Fruit fly (Drosophila melanogaster) whole organism, pupa: ENCODE data around the gene CG43672.

ENCODE experiments used
- CG10348 ChIP-seq: fragments of 200-800 bp; sonication (Bioruptor generic); IDR thresholded peaks from 2 replicates; pipeline ENCODE4 v1.3.6; 2022; ENCODE audit warnings: missing biosample characterization, missing genetic modification characterization
- CG12605 ChIP-seq: fragments of 200-800 bp; sonication (Bioruptor generic); IDR thresholded peaks from 2 replicates; pipeline ENCODE4 v1.3.6; 2022; ENCODE audit warnings: missing biosample characterization, missing genetic modification characterization
- CG13204 ChIP-seq: fragments of 200-800 bp; sonication (Bioruptor generic); optimal IDR thresholded peaks from 2 replicates; lab custom pipeline; 2018; ENCODE audit warnings: missing biosample characterization, mild to moderate bottlenecking, missing genetic modification characterization, moderate library complexity
- CG14655 ChIP-seq: fragments of 200-800 bp; sonication (Bioruptor generic); optimal IDR thresholded peaks from 3 replicates; lab custom pipeline; 2017; ENCODE audit warnings: mild to moderate bottlenecking, missing biosample characterization, missing genetic modification reagents, missing genetic modification characterization
- CG15710 ChIP-seq: fragments of 200-800 bp; sonication (Bioruptor generic); optimal IDR thresholded peaks from 2 replicates; lab custom pipeline; 2018; ENCODE audit warnings: missing biosample characterization, mild to moderate bottlenecking, missing genetic modification characterization, moderate library complexity
- CG17806 ChIP-seq: fragments of 200-800 bp; sonication (Bioruptor generic); optimal IDR thresholded peaks from 2 replicates; lab custom pipeline; 2018; ENCODE audit warnings: missing biosample characterization, mild to moderate bottlenecking, missing genetic modification characterization, moderate library complexity
- CG32121 ChIP-seq: fragments of 200-800 bp; sonication (Bioruptor generic); IDR thresholded peaks from 2 replicates; pipeline ENCODE4 v1.3.6; 2022; ENCODE audit warnings: missing biosample characterization, missing genetic modification characterization
- CG34367 ChIP-seq: fragments of 200-800 bp; sonication (Bioruptor generic); optimal IDR thresholded peaks from 2 replicates; lab custom pipeline; 2018; ENCODE audit warnings: missing biosample characterization, mild to moderate bottlenecking, missing genetic modification characterization
- CG4496 ChIP-seq: fragments of 200-800 bp; sonication (Bioruptor generic); IDR thresholded peaks from 3 replicates; pipeline ENCODE4 v1.3.6; 2022; ENCODE audit warnings: missing biosample characterization, missing genetic modification characterization
- CG8159 ChIP-seq: fragments of 200-800 bp; sonication (Bioruptor generic); optimal IDR thresholded peaks from 3 replicates; lab custom pipeline; 2018; ENCODE audit warnings: missing biosample characterization, mild to moderate bottlenecking, missing genetic modification characterization, moderate library complexity
- CG8301 ChIP-seq: fragments of 200-800 bp; sonication (Bioruptor generic); optimal IDR thresholded peaks from 2 replicates; lab custom pipeline; 2018; ENCODE audit warnings: missing biosample characterization, mild to moderate bottlenecking, missing genetic modification characterization
- CG9948 ChIP-seq: fragments of 200-800 bp; sonication (Bioruptor generic); optimal IDR thresholded peaks from 2 replicates; lab custom pipeline; 2018; ENCODE audit warnings: missing biosample characterization, mild to moderate bottlenecking, missing genetic modification characterization, moderate library complexity
- D1 ChIP-seq: fragments of 200-800 bp; sonication (Bioruptor generic); optimal IDR thresholded peaks from 2 replicates; lab custom pipeline; 2018; ENCODE audit warnings: missing biosample characterization, mild to moderate bottlenecking, missing genetic modification characterization, moderate library complexity
- EcR ChIP-seq: fragments of 200-800 bp; sonication (Bioruptor generic); optimal IDR thresholded peaks from 3 replicates; lab custom pipeline; 2019; ENCODE audit warnings: missing biosample characterization, missing genetic modification characterization, mild to moderate bottlenecking, moderate library complexity, missing genetic modification reagents
- Ets98B ChIP-seq: fragments of 200-800 bp; sonication (Bioruptor generic); IDR thresholded peaks from 2 replicates; pipeline ENCODE4 v1.3.6; 2022; ENCODE audit warnings: missing biosample characterization, missing genetic modification characterization
- Pif1A ChIP-seq: fragments of 200-800 bp; sonication (Bioruptor generic); optimal IDR thresholded peaks from 3 replicates; lab custom pipeline; 2016; ENCODE audit warnings: missing biosample characterization, missing genetic modification characterization
- Pif1B ChIP-seq: fragments of 200-800 bp; sonication (Bioruptor generic); optimal IDR thresholded peaks from 3 replicates; lab custom pipeline; 2016; ENCODE audit warnings: missing biosample characterization, missing genetic modification characterization
- Snoo ChIP-seq: fragments of 200-800 bp; sonication (Bioruptor generic); optimal IDR thresholded peaks from 3 replicates; lab custom pipeline; 2017; ENCODE audit warnings: missing biosample characterization, mild to moderate bottlenecking, missing genetic modification characterization, inconsistent platforms
- fd96Ca ChIP-seq: fragments of 200-800 bp; sonication (Bioruptor generic); IDR thresholded peaks from 3 replicates; pipeline ENCODE4 v1.3.6; 2022; ENCODE audit warnings: missing biosample characterization, missing genetic modification characterization
- gl ChIP-seq: fragments of 200-800 bp; sonication (Bioruptor generic); optimal IDR thresholded peaks from 2 replicates; lab custom pipeline; 2018; ENCODE audit warnings: missing biosample characterization, mild to moderate bottlenecking, missing genetic modification characterization
- rn ChIP-seq: fragments of 200-800 bp; sonication (Bioruptor generic); IDR thresholded peaks from 2 replicates; pipeline ENCODE4 v1.3.6; 2022; ENCODE audit warnings: missing biosample characterization, missing genetic modification characterization

The CG43672 gene

dm6 chrX:15772663-15773062, at the start of gene CG43672:
TSS of gene CG43672 (plus strand) at chrX:15772963.
- TF ChIP-seq CG8301 (no peak), CG9948 (no peak), CG12605 (GFP tag; lab: Robert Waterston, UW) (no peak), Pif1B (GFP tag; lab: Kevin White, UChicago) (no peak), D1 (tag; lab: Kevin White, UChicago) (no peak), CG14655 (GFP tag; lab: Kevin White, UChicago) (no peak), CG13204 (no peak), Snoo (tag; lab: Kevin White, UChicago) (no peak), EcR (GFP tag; lab: Kevin White, UChicago) (no peak), CG32121 (GFP tag; lab: Robert Waterston, UW) (no peak), CG34367 (tag; lab: Kevin White, UChicago) (no peak), CG4496 (GFP tag; lab: Robert Waterston, UW) (no peak), Pif1A (GFP tag; lab: Kevin White, UChicago) (no peak)
- TF ChIP-seq, all 21 proteins: peak for 0

DNA sequence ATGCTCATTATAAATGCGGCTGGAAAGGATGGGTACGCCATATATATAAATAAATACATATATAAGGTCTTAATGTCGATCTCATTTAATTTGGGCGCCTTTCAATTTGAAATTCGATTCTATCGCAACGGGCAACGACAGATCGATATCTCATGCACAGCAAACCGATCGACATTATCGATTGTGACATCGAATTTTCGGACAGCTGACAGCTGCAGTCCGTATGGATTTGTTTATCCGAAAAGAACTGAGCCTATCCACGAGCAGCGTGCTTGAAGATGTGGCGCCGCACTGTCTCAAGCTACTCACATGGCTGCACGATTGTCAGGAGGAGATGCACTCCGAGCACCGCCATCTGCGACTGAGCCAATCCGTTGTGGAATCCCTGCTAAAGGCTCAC, 40.8 kb upstream of the CG43672 start, which contains the start of gene CG8191:
CG8191 (plus strand) TSS at position 211 of the 400 bp plus-strand sequence.
- no peak for TF ChIP-seq CG9948
- TF ChIP-seq CG8301, result no peak
- no peak for TF ChIP-seq rn (GFP tag; lab: Robert Waterston, UW)
- no peak for TF ChIP-seq CG12605 (GFP tag; lab: Robert Waterston, UW)
- no peak for TF ChIP-seq fd96Ca (GFP tag; lab: Robert Waterston, UW)
- no peak for TF ChIP-seq CG14655 (GFP tag; lab: Kevin White, UChicago)

- no peak for TF ChIP-seq Snoo (tag; lab: Kevin White, UChicago)
- TF ChIP-seq CG4496 (GFP tag; lab: Robert Waterston, UW), result peak; percentile 48; the same call in 2 of the 3 replicates
- peak; percentile 52 for TF ChIP-seq CG12605 (GFP tag; lab: Robert Waterston, UW)
- TF ChIP-seq rn (GFP tag; lab: Robert Waterston, UW), result peak; percentile 25; the same call in 1 of the 2 replicates
- peak; percentile 21; the same call in 1 of the 2 replicates for TF ChIP-seq CG32121 (GFP tag; lab: Robert Waterston, UW)
- no peak for TF ChIP-seq CG9948
- peak; percentile 9; the same call in 1 of the 2 replicates for TF ChIP-seq Ets98B (GFP tag; lab: Robert Waterston, UW)
Observed at dm6 chrX:15733192-15733892, 39.4 kb upstream of the CG43672 start.

DNA sequence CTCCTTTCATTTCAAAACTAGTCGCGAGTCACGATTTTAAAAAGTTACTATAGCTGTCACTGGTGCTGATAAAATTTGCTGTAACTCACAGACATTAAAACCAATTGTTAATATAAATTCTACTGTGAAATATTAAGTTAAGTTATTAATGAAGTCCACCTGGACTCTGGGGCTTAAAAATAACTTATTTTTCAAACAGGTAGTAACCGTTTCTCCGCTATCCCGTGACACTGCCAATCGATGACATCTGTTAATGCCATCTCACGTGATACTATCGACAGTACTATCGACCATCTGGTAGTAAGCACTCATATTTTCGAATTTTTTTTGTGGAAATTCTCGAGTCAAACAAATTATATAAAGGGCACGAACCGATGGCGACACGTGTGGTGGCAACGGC, 38.8 kb upstream of the CG43672 start, which contains the start of the genes CG12379 and MagR:
CG12379 (minus strand) TSS at position 2 of the 400 bp plus-strand sequence.
MagR (plus strand) TSS at position 276 of the 400 bp plus-strand sequence.
- no peak for TF ChIP-seq Ets98B (GFP tag; lab: Robert Waterston, UW)
- TF ChIP-seq Pif1A (GFP tag; lab: Kevin White, UChicago), result no peak
- no peak for TF ChIP-seq EcR (GFP tag; lab: Kevin White, UChicago)
- TF ChIP-seq rn (GFP tag; lab: Robert Waterston, UW), result no peak
- peak; percentile 21 for TF ChIP-seq CG8301
- peak; percentile 0 for TF ChIP-seq Snoo (tag; lab: Kevin White, UChicago)
- peak; percentile 0 for TF ChIP-seq CG17806
- peak; percentile 54 for TF ChIP-seq CG15710 (tag; lab: Kevin White, UChicago)
- TF ChIP-seq CG8159, result peak; percentile 40
- peak; percentile 28 for TF ChIP-seq CG9948
- TF ChIP-seq fd96Ca (GFP tag; lab: Robert Waterston, UW), result no peak
- TF ChIP-seq CG4496 (GFP tag; lab: Robert Waterston, UW), result peak; percentile 6; the same call in 1 of the 3 replicates
- TF ChIP-seq CG12605 (GFP tag; lab: Robert Waterston, UW), result no peak

DNA sequence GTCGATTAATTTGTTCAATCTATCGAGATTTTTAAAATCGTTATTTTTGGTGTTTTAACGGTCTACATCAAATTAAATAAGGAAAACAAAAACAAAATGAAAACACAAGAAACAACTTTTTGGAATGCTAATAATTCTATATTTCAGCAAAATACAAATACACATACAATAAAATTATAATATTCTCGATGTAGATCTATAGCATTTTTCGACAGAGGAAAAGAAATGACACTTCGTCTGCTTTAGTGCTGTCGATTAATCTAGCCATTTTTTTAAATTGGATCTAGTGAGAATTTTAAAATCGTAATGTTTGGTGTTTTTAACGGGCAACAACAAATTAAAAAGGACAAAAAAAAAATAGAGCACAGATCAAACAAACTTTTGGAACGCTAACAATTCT, 35.7 kb upstream of the CG43672 start, which contains the start of gene Arp6:
Arp6 (minus strand) TSS at position 11 of the 400 bp plus-strand sequence.
- TF ChIP-seq D1 (tag; lab: Kevin White, UChicago) (no peak), CG15710 (tag; lab: Kevin White, UChicago) (no peak), Pif1A (GFP tag; lab: Kevin White, UChicago) (no peak), CG9948 (no peak)

- peak; percentile 10 for TF ChIP-seq CG8301
- TF ChIP-seq rn (GFP tag; lab: Robert Waterston, UW), result no peak
- peak; percentile 29; the same call in 1 of the 2 replicates for TF ChIP-seq CG32121 (GFP tag; lab: Robert Waterston, UW)
- TF ChIP-seq Pif1B (GFP tag; lab: Kevin White, UChicago), result no peak
- TF ChIP-seq CG13204, result no peak
- peak; percentile 47 for TF ChIP-seq CG8159
- TF ChIP-seq CG4496 (GFP tag; lab: Robert Waterston, UW), result no peak
- TF ChIP-seq CG12605 (GFP tag; lab: Robert Waterston, UW), result no peak
- TF ChIP-seq CG17806, result no peak
- no peak for TF ChIP-seq Ets98B (GFP tag; lab: Robert Waterston, UW)
- no peak for TF ChIP-seq gl (tag; lab: Kevin White, UChicago)
- TF ChIP-seq CG14655 (GFP tag; lab: Kevin White, UChicago), result no peak
- TF ChIP-seq CG10348 (GFP tag; lab: Robert Waterston, UW), result no peak
- no peak for TF ChIP-seq CG34367 (tag; lab: Kevin White, UChicago)
- peak; percentile 48 for TF ChIP-seq Snoo (tag; lab: Kevin White, UChicago)
- peak; percentile 32 for TF ChIP-seq CG9948
- TF ChIP-seq Pif1A (GFP tag; lab: Kevin White, UChicago), result peak; percentile 28
- peak; percentile 1 for TF ChIP-seq EcR (GFP tag; lab: Kevin White, UChicago)
- TF ChIP-seq CG15710 (tag; lab: Kevin White, UChicago), result peak; percentile 33
- no peak for TF ChIP-seq D1 (tag; lab: Kevin White, UChicago)
- no peak; the same call in 2 of the 3 replicates for TF ChIP-seq fd96Ca (GFP tag; lab: Robert Waterston, UW)
Observed at dm6 chrX:15738890-15739550, 33.7 kb upstream of the CG43672 start, which contains the start of the genes CG11679 and CG8206. TSS of gene CG11679 (minus strand) at chrX:15738954. TSS of gene CG8206 (plus strand) at chrX:15739230.
